Fruit fly (Drosophila melanogaster): ENCODE measurements around the gene AdamTS-A.

- TF ChIP-seq D1 (tag; optimal IDR thresholded peaks at IDR 0.05) (no peak), CG8159 (tag; optimal IDR thresholded peaks at IDR 0.05) (no peak), CG8301 (tag; optimal IDR thresholded peaks at IDR 0.05) (no peak), CG14655 (GFP tag; optimal IDR thresholded peaks at IDR 0.05) (no peak), EcR (GFP tag; optimal IDR thresholded peaks at IDR 0.05) (no peak), Pif1B (GFP tag; optimal IDR thresholded peaks at IDR 0.05) (no peak), Pif1A (GFP tag; optimal IDR thresholded peaks at IDR 0.05) (no peak), CG32121 (GFP tag; IDR thresholded peaks at IDR 0.05) (no peak), Snoo (tag; optimal IDR thresholded peaks at IDR 0.05) (no peak), CG10348 (GFP tag; IDR thresholded peaks at IDR 0.05) (no peak)
These were observed 33.8 kb upstream of the AdamTS-A start, which contains the start of gene CG44013 for dm6 chr3R:15509817-15510216.
